Worm (Caenorhabditis elegans) whole organism, L4 larva: Measurements from ENCODE around the gene T05C12.15.
A peak's percentile ranks its signal among the peaks of the same experiment; 100 is the strongest.

Experiments used
- T20F7.1 ChIP-seq: fragments of 200-800 bp; sonication (Bioruptor generic); optimal IDR thresholded peaks from 2 replicates; lab custom pipeline; 2018; ENCODE audit warnings: mild to moderate bottlenecking, missing genetic modification characterization, missing compliant biosample characterization
- ceh-20 ChIP-seq: fragments of 200-800 bp; sonication (Bioruptor generic); IDR thresholded peaks from 2 replicates; pipeline ENCODE4 v1.3.6; 2022; ENCODE audit warnings: missing genetic modification reagents, missing genetic modification characterization, missing compliant biosample characterization
- ceh-32 ChIP-seq: sonication (generic microtip); optimal IDR thresholded peaks from 2 replicates; lab custom pipeline; 2016; ENCODE audit warnings: mild to moderate bottlenecking, missing genetic modification characterization, missing compliant biosample characterization; ENCODE audit not compliant: poor library complexity
- egl-27 ChIP-seq: sonication (generic microtip); optimal IDR thresholded peaks from 3 replicates; lab custom pipeline; 2017; ENCODE audit warnings: missing biosample characterization, missing genetic modification reagents, missing genetic modification characterization
- fos-1 ChIP-seq: fragments of 150-350 bp; optimal IDR thresholded peaks from 2 replicates; lab custom pipeline; 2014; ENCODE audit warnings: missing biosample characterization, missing genetic modification characterization
- lin-1 ChIP-seq: fragments of 200-800 bp; sonication (Bioruptor generic); IDR thresholded peaks from 2 replicates; pipeline ENCODE4 v1.3.6; 2022; ENCODE audit warnings: missing genetic modification reagents, missing genetic modification characterization, missing compliant biosample characterization
- mdl-1 ChIP-seq, 2 experiments: fragments of 150-350 bp in 1 of 2; sonication (generic microtip) in 1 of 2; optimal IDR thresholded peaks; 2 replicates each; lab custom pipeline; 2014 to 2017; ENCODE audit warnings: missing biosample characterization in 2 of 2, missing genetic modification characterization in 2 of 2
- mep-1 ChIP-seq: fragments of 150-350 bp; sonication (generic microtip); optimal IDR thresholded peaks from 3 replicates; lab custom pipeline; 2014; ENCODE audit warnings: missing biosample characterization, missing genetic modification characterization
- nhr-10 ChIP-seq: fragments of 150-350 bp; optimal IDR thresholded peaks from 2 replicates; lab custom pipeline; 2014; ENCODE audit warnings: missing biosample characterization, missing genetic modification characterization
- nhr-25 ChIP-seq: sonication (generic microtip); optimal IDR thresholded peaks from 2 replicates; lab custom pipeline; 2017; ENCODE audit warnings: missing genetic modification characterization, mild to moderate bottlenecking, missing compliant biosample characterization, antibody characterized with exemption, moderate library complexity, borderline replicate concordance; ENCODE audit not compliant: insufficient read depth
- pqm-1 ChIP-seq: sonication (generic microtip); optimal IDR thresholded peaks from 2 replicates; lab custom pipeline; 2017; ENCODE audit warnings: missing biosample characterization, missing genetic modification characterization
- snpc-4 ChIP-seq: fragments of 150-350 bp; optimal IDR thresholded peaks from 2 replicates; lab custom pipeline; 2014; ENCODE audit warnings: missing biosample characterization, missing genetic modification characterization
- tra-1 ChIP-seq: fragments of 200-800 bp; sonication (Bioruptor generic); IDR thresholded peaks from 2 replicates; pipeline ENCODE4 v1.3.6; 2022; ENCODE audit warnings: missing genetic modification reagents, missing genetic modification characterization, missing compliant biosample characterization
- zip-11 ChIP-seq: fragments of 200-800 bp; sonication (Bioruptor generic); IDR thresholded peaks from 2 replicates; pipeline ENCODE4 v1.3.6; 2022; ENCODE audit warnings: missing genetic modification characterization, missing compliant biosample characterization

DNA sequence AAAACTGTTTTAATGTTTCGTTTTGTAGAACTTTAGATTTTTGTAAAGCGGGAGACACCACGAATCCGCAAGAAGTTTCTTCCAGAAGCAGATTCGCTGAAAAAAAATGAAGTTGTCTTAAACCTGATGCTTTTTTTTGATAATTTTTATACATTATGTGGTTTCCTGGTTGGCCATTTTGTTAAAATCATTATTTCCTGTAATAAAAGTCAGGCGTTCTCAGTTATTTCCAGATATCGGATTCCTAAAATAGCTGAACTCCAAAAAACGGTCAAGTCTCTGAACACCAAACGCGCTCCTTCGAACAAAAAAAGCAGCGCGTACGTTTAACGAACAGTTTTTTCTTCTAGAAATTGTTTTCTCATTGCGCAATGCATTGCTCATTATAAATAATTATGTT, 32.0 kb upstream of the T05C12.15 start:
- TF ChIP-seq zip-11 (GFP tag; lab: Robert Waterston, UW) (no peak), fos-1 (tag; lab: Kevin White, UChicago) (no peak), tra-1 (GFP tag; lab: Robert Waterston, UW) (no peak), nhr-10 (tag; lab: Kevin White, UChicago) (no peak), snpc-4 (tag; lab: Kevin White, UChicago) (no peak), egl-27 (tag; lab: Kevin White, UChicago) (no peak), lin-1 (GFP tag; lab: Robert Waterston, UW) (no peak), T20F7.1 (GFP tag; lab: Kevin White, UChicago) (no peak), mep-1 (tag; lab: Kevin White, UChicago) (peak; percentile 30), ceh-20 (GFP tag; lab: Robert Waterston, UW) (no peak), mdl-1 (tag; optimal IDR thresholded peaks at IDR 0.05; lab: Kevin White, UChicago) (no peak), nhr-25 (tag; lab: Kevin White, UChicago) (no peak), ceh-32 (no peak), pqm-1 (tag; lab: Kevin White, UChicago) (no peak)
